Worm (Caenorhabditis elegans) whole organism, young adult: Measurements from ENCODE around the gene B0462.4.

Experiments used
- B0261.1 ChIP-seq: sonication (generic microtip); optimal IDR thresholded peaks from 2 replicates; lab custom pipeline; 2016; ENCODE audit warnings: mild to moderate bottlenecking, missing genetic modification characterization, moderate library complexity, missing compliant biosample characterization
- D2030.7 ChIP-seq: fragments of 200-800 bp; sonication (Bioruptor generic); IDR thresholded peaks from 2 replicates; pipeline ENCODE4 v1.3.6; 2022; ENCODE audit warnings: missing genetic modification reagents, missing genetic modification characterization, missing compliant biosample characterization
- F22D6.2 ChIP-seq: sonication (generic microtip); optimal IDR thresholded peaks from 2 replicates; lab custom pipeline; 2016; ENCODE audit warnings: mild to moderate bottlenecking, missing genetic modification characterization, missing compliant biosample characterization
- F55B11.4 ChIP-seq: sonication (generic microtip); optimal IDR thresholded peaks from 2 replicates; lab custom pipeline; 2016; ENCODE audit warnings: missing compliant biosample characterization, missing genetic modification characterization, borderline replicate concordance; ENCODE audit not compliant: insufficient read depth
- F57C9.4 ChIP-seq: sonication (generic microtip); optimal IDR thresholded peaks from 2 replicates; lab custom pipeline; 2017; ENCODE audit warnings: mild to moderate bottlenecking, missing genetic modification characterization, missing compliant biosample characterization
- K11D2.4 ChIP-seq: fragments of 200-800 bp; sonication (Bioruptor generic); IDR thresholded peaks from 2 replicates; pipeline ENCODE4 v1.3.6; 2022; ENCODE audit warnings: missing genetic modification reagents, missing genetic modification characterization, missing compliant biosample characterization
- aptf-2 ChIP-seq: fragments of 200-800 bp; sonication (Bioruptor generic); conservative IDR thresholded peaks from 2 replicates; pipeline ENCODE4 v1.3.6; 2022; ENCODE audit warnings: missing genetic modification reagents, missing genetic modification characterization, missing compliant biosample characterization
- bed-1 ChIP-seq: fragments of 200-800 bp; sonication (Bioruptor generic); IDR thresholded peaks from 2 replicates; pipeline ENCODE4 v1.3.6; 2022; ENCODE audit warnings: missing genetic modification reagents, missing genetic modification characterization, missing compliant biosample characterization
- ccch-3 ChIP-seq: fragments of 200-800 bp; sonication (Bioruptor generic); optimal IDR thresholded peaks from 2 replicates; lab custom pipeline; 2018; ENCODE audit warnings: mild to moderate bottlenecking, missing genetic modification characterization, missing compliant biosample characterization
- cebp-1 ChIP-seq, 2 experiments: fragments of 200-800 bp in 1 of 2; sonication (Bioruptor generic) in 1 of 2; sonication (generic microtip) in 1 of 2; IDR thresholded peaks in 1 of 2; optimal IDR thresholded peaks in 1 of 2; 2 replicates each; pipeline versions ENCODE4 v1.3.6 to Lab custom; 2017 to 2022; ENCODE audit warnings: missing compliant biosample characterization in 2 of 2, missing genetic modification characterization in 2 of 2, mild to moderate bottlenecking in 1 of 2, missing genetic modification reagents in 1 of 2, moderate library complexity in 1 of 2
- ceh-100 ChIP-seq: fragments of 200-800 bp; sonication (Bioruptor generic); IDR thresholded peaks from 2 replicates; pipeline ENCODE4 v1.3.6; 2022; ENCODE audit warnings: missing genetic modification reagents, missing genetic modification characterization, missing compliant biosample characterization
- ceh-58 ChIP-seq: fragments of 200-800 bp; sonication (Bioruptor generic); IDR thresholded peaks from 2 replicates; pipeline ENCODE4 v1.3.6; 2022; ENCODE audit warnings: missing genetic modification characterization, missing compliant biosample characterization
- dox-1 ChIP-seq: fragments of 200-800 bp; sonication (Bioruptor generic); IDR thresholded peaks from 2 replicates; pipeline ENCODE4 v1.3.6; 2022; ENCODE audit warnings: missing genetic modification reagents, missing genetic modification characterization, missing compliant biosample characterization
- dpl-1 ChIP-seq: fragments of 150-350 bp; optimal IDR thresholded peaks from 2 replicates; lab custom pipeline; 2014; ENCODE audit warnings: missing biosample characterization, missing genetic modification reagents, missing genetic modification characterization
- let-526 ChIP-seq: fragments of 200-800 bp; sonication (Bioruptor generic); IDR thresholded peaks from 2 replicates; pipeline ENCODE4 v1.3.6; 2022; ENCODE audit warnings: missing genetic modification reagents, missing genetic modification characterization, missing compliant biosample characterization
- madf-10 ChIP-seq: sonication (generic microtip); optimal IDR thresholded peaks from 2 replicates; lab custom pipeline; 2016; ENCODE audit warnings: mild to moderate bottlenecking, missing genetic modification characterization, missing compliant biosample characterization
- madf-3 ChIP-seq: fragments of 200-800 bp; sonication (Bioruptor generic); IDR thresholded peaks from 2 replicates; pipeline ENCODE4 v1.3.6; 2022; ENCODE audit warnings: missing genetic modification reagents, missing genetic modification characterization, missing compliant biosample characterization
- mes-4 ChIP-seq: sonication (generic microtip); optimal IDR thresholded peaks from 2 replicates; lab custom pipeline; 2016; ENCODE audit warnings: missing genotype, missing genetic modification characterization, missing compliant biosample characterization
- nhr-80 ChIP-seq: sonication (generic microtip); optimal IDR thresholded peaks from 2 replicates; lab custom pipeline; 2016; ENCODE audit warnings: missing genetic modification characterization, missing compliant biosample characterization
- pha-4 ChIP-seq: fragments of 150-350 bp; sonication (generic microtip); optimal IDR thresholded peaks from 2 replicates; lab custom pipeline; 2014; ENCODE audit warnings: missing biosample characterization, missing genetic modification reagents, missing genetic modification characterization
- rpc-1 ChIP-seq, 2 experiments: fragments of 150-350 bp in 1 of 2; sonication (generic microtip) in 1 of 2; optimal IDR thresholded peaks; 2 replicates each; lab custom pipeline; 2014 to 2018; ENCODE audit warnings: missing biosample characterization in 1 of 2, missing genetic modification characterization in 1 of 2, missing genetic modification reagents in 1 of 2, missing genotype in 1 of 2
- snpc-3.4 ChIP-seq: sonication (generic microtip); optimal IDR thresholded peaks from 2 replicates; lab custom pipeline; 2017; ENCODE audit warnings: missing genetic modification characterization, mild to moderate bottlenecking, missing compliant biosample characterization, antibody characterized with exemption, moderate library complexity, missing genotype, missing genetic modification reagents
- somi-1 ChIP-seq: fragments of 200-800 bp; sonication (Bioruptor generic); optimal IDR thresholded peaks from 2 replicates; lab custom pipeline; 2018; ENCODE audit warnings: mild to moderate bottlenecking, missing genetic modification characterization, missing compliant biosample characterization
- tbp1 ChIP-seq: fragments of 200-800 bp; sonication (Bioruptor generic); optimal IDR thresholded peaks from 2 replicates; lab custom pipeline; 2018; ENCODE audit warnings: mild to moderate bottlenecking, missing genetic modification characterization, missing compliant biosample characterization
- tlf-1 ChIP-seq: fragments of 200-800 bp; sonication (Bioruptor generic); optimal IDR thresholded peaks from 2 replicates; lab custom pipeline; 2018; ENCODE audit warnings: mild to moderate bottlenecking, missing genetic modification characterization, missing compliant biosample characterization
- unc-130 ChIP-seq: sonication (generic microtip); optimal IDR thresholded peaks from 2 replicates; lab custom pipeline; 2016; ENCODE audit warnings: missing genetic modification reagents, missing genetic modification characterization, missing compliant biosample characterization
- zfh-2 ChIP-seq: fragments of 200-800 bp; sonication (Bioruptor generic); conservative IDR thresholded peaks from 2 replicates; pipeline ENCODE4 v1.3.6; 2022; ENCODE audit warnings: missing genetic modification reagents, missing genetic modification characterization, missing compliant biosample characterization

The B0462.4 gene

DNA sequence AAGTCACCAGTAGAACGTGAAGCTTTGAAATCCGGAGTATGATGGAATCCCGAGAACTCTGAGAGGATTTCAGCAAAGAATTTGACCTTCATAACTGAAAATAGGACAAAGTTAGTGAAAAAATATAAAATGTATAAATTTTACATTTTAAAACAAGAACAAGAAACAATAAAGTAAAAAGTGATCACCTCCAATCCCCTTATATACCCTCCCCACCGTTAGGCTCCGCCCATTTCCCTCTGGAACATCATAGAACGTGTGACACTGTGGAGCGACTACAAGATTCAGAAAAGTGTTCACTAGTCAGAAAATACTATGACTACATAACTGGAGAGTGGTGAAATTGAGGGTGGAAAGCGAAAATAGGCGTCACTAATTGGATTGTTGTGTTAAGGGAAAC is at the start of gene B0462.4:
Gene B0462.4 (minus strand): TSS at position 101 of the 400 bp plus-strand sequence.
- TF ChIP-seq B0261.1 (tag; lab: Kevin White, UChicago), result no peak

- TF ChIP-seq zfh-2 (GFP tag; lab: Robert Waterston, UW) (no peak), bed-1 (GFP tag; lab: Robert Waterston, UW) (no peak), K11D2.4 (no peak), F55B11.4 (tag; lab: Kevin White, UChicago) (no peak)
Observed at ce11 chrV:18378819-18379218, 47.8 kb upstream of the B0462.4 start, which contains the start of gene Y51A2B.8. TSS of gene Y51A2B.8 (plus strand) at chrV:18379119.

DNA sequence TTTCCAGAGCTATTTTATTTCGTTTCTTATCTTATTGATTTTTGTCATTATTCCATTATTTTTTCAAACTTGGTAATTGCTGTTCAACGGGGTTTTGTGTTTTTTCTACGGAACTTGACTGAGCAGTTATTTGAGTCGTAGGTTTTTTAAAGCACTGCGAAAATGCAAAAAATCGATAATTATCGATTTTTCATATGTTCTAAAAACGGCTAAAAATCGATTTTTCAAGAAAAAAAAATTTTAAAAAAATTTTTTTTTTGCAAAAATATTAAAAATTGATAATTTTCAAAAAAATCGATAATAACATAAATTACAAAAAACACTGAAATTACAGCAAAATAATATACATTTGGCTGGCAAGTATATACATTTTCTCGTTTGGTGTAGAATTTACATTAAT is 44.6 kb upstream of the B0462.4 start:
- TF ChIP-seq dpl-1, result no peak
- no peak for TF ChIP-seq ceh-58 (GFP tag; lab: Robert Waterston, UW)
- TF ChIP-seq snpc-3.4 (tag; lab: Kevin White, UChicago), result no peak
- no peak for TF ChIP-seq F22D6.2 (tag; lab: Kevin White, UChicago)

- no peak for TF ChIP-seq somi-1 (GFP tag; lab: Kevin White, UChicago)
- TF ChIP-seq F55B11.4 (tag; lab: Kevin White, UChicago), result no peak
- TF ChIP-seq pha-4 (tag; lab: Kevin White, UChicago), result no peak
- no peak for TF ChIP-seq unc-130 (GFP tag; lab: Kevin White, UChicago)
Observed at ce11 chrV:18374194-18374593, 43.2 kb upstream of the B0462.4 start, which contains the start of gene Y51A2B.2. TSS of gene Y51A2B.2 (plus strand) at chrV:18374494.

DNA sequence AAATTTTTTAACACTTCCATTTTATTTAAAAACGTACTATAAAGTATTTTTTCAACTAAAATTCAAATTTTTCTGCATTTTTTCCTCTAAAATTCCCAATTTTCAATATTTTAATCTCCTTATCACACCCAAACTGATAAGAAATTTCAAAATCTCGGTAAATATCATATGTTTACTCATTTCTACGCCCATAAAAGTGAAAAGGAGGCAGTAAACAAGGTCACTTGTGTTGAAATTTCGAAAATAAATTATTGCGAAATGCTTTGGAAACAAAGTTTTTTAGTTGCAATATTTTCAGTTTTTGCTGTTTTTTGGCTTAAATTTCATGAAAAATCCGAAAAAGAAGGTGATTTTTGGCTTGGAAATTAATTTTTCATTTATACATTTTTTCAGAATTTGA is 40.6 kb upstream of the B0462.4 start, which contains the start of gene C08E8.4:
Gene C08E8.4 (plus strand): TSS at position 268 of the 400 bp plus-strand sequence.
- no peak for TF ChIP-seq ceh-58 (GFP tag; lab: Robert Waterston, UW)
- peak; percentile 89 for TF ChIP-seq cebp-1 (GFP tag; IDR thresholded peaks at IDR 0.05; lab: Robert Waterston, UW)
- peak; percentile 97 for TF ChIP-seq cebp-1 (tag; optimal IDR thresholded peaks at IDR 0.05; lab: Kevin White, UChicago)
- TF ChIP-seq let-526 (GFP tag; lab: Robert Waterston, UW), result no peak
- TF ChIP-seq aptf-2 (GFP tag; lab: Robert Waterston, UW), result no peak
- no peak for TF ChIP-seq tlf-1 (GFP tag; lab: Kevin White, UChicago)
- TF ChIP-seq madf-3 (GFP tag; lab: Robert Waterston, UW), result no peak
- TF ChIP-seq ceh-100, result no peak
- no peak for TF ChIP-seq mes-4
- TF ChIP-seq F57C9.4 (tag; lab: Kevin White, UChicago), result no peak
- TF ChIP-seq, all 124 proteins: peak for 1

DNA sequence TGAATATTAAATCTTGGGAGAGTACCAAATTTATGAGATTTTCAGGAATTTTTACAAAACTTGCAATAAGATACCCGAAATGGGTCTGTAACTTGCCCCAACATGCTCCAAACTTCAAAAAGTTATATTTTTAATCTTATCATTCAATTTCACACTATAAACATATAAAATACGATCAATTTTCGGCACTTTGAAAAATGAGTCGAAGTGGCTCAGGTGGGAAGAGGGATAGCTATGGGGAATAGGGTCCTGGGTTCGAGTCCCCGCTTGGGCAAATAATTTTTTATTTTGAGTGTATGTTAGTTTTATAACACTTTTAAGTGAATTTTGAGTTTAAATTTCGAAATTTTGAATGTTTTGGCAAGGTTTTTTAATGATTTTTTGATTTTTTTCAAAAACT is 40.0 kb upstream of the B0462.4 start:
- no peak for TF ChIP-seq D2030.7 (GFP tag; lab: Robert Waterston, UW)
- no peak for TF ChIP-seq madf-10
- TF ChIP-seq B0261.1 (tag; lab: Kevin White, UChicago), result peak; percentile 30
- TF ChIP-seq tbp1 (GFP tag; lab: Kevin White, UChicago), result peak; percentile 75
- peak; percentile 43 for TF ChIP-seq rpc-1 (optimal IDR thresholded peaks at IDR 0.05; lab: Kevin White, UChicago)
- peak; percentile 57 for TF ChIP-seq rpc-1 (tag; optimal IDR thresholded peaks at IDR 0.05; lab: Kevin White, UChicago)
- TF ChIP-seq, all 124 proteins: peak for 3

DNA sequence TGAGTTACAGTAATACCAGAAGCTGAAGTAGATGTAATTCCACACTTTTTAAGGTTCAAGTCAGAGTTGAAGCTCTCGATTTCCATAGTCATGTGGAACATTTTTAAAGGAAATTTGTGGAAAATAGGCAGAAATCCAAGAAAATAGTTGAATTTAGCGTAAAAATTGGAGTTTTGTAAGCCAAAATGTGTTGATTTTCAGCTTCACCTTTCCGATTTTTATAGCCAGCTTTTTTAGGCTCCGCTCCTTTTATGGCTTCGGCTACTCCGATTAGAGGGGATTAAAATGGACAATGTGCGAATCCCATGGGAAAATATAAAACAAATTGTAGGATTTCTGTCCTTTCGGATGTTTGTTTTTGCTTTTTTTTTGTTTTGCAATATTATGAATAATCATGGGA is 37.3 kb upstream of the B0462.4 start, which contains the start of gene C08E8.6:
Gene C08E8.6 (minus strand): TSS at position 101 of the 400 bp plus-strand sequence.
- no peak for TF ChIP-seq ccch-3 (GFP tag; lab: Kevin White, UChicago)
- TF ChIP-seq nhr-80 (tag; lab: Kevin White, UChicago), result no peak
- no peak for TF ChIP-seq dox-1 (GFP tag; lab: Robert Waterston, UW)
